Worm (Caenorhabditis elegans) whole organism, late embryonic: ENCODE measurements around the gene K11E4.6.

ENCODE experiments used
- T23F11.4 ChIP-seq: fragments of 200-800 bp; sonication (Bioruptor generic); optimal IDR thresholded peaks from 2 replicates; lab custom pipeline; 2018; ENCODE audit warnings: mild to moderate bottlenecking, missing genetic modification characterization, missing compliant biosample characterization
- ama-1 ChIP-seq: fragments of 150-350 bp; optimal IDR thresholded peaks from 2 replicates; lab custom pipeline; 2014
- ceh-9 ChIP-seq: sonication (generic microtip); optimal IDR thresholded peaks from 2 replicates; lab custom pipeline; 2016; ENCODE audit warnings: mild to moderate bottlenecking, missing genetic modification characterization, inconsistent platforms, missing compliant biosample characterization
- che-1 ChIP-seq: sonication (generic microtip); optimal IDR thresholded peaks from 2 replicates; lab custom pipeline; 2016; ENCODE audit warnings: mild to moderate bottlenecking, missing genetic modification characterization, missing compliant biosample characterization
- elt-2 ChIP-seq: sonication (generic microtip); optimal IDR thresholded peaks from 2 replicates; lab custom pipeline; 2016; ENCODE audit warnings: missing genetic modification reagents, missing genetic modification characterization, missing compliant biosample characterization
- ets-4 ChIP-seq: sonication (generic microtip); optimal IDR thresholded peaks from 2 replicates; lab custom pipeline; 2016; ENCODE audit warnings: missing genetic modification characterization, missing compliant biosample characterization
- eyg-1 ChIP-seq: sonication (generic microtip); optimal IDR thresholded peaks from 2 replicates; lab custom pipeline; 2016; ENCODE audit warnings: missing genotype, missing genetic modification characterization, missing compliant biosample characterization
- hlh-13 ChIP-seq: fragments of 200-800 bp; sonication (Bioruptor generic); optimal IDR thresholded peaks from 2 replicates; lab custom pipeline; 2018; ENCODE audit warnings: mild to moderate bottlenecking, missing genetic modification characterization, missing compliant biosample characterization
- pag-3 ChIP-seq: sonication (generic microtip); optimal IDR thresholded peaks from 2 replicates; lab custom pipeline; 2016; ENCODE audit warnings: missing compliant biosample characterization, missing genetic modification characterization, borderline replicate concordance
- pat-9 ChIP-seq: fragments of 200-800 bp; sonication (Bioruptor generic); optimal IDR thresholded peaks from 2 replicates; lab custom pipeline; 2018; ENCODE audit warnings: mild to moderate bottlenecking, missing genetic modification characterization, moderate library complexity, missing compliant biosample characterization
- pha-4 ChIP-seq: fragments of 150-350 bp; optimal IDR thresholded peaks from 2 replicates; lab custom pipeline; 2018; ENCODE audit warnings: missing biosample characterization, missing genetic modification reagents, missing genetic modification characterization

DNA sequence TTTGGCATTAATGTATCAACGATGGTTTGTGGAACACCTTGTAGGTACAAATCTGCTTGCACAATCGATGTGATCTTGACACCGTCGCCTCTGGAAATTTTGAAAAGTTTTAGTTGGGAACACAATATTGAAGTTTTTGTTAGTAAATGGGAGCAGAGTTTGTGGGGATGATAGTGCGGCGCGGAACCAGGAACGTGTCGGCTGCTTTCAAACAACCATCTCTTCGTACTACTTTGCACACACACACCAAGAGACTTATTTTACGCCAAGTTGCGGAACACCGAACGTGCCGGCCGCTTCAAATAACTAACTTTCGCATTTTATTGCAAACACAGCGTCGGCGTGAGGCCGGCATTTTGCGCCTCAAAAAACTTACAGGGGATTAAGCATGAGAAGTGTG is 15.4 kb upstream of the K11E4.6 start:
- TF ChIP-seq eyg-1 (no peak), pat-9 (tag; lab: Kevin White, UChicago) (no peak), hlh-13 (GFP tag; lab: Kevin White, UChicago) (no peak), elt-2 (tag; lab: Kevin White, UChicago) (no peak), ets-4 (tag; lab: Kevin White, UChicago) (no peak), ama-1 (lab: Kevin White, UChicago) (no peak), pag-3 (tag; lab: Kevin White, UChicago) (no peak), ceh-9 (tag; lab: Kevin White, UChicago) (no peak), pha-4 (no peak), T23F11.4 (GFP tag; lab: Kevin White, UChicago) (no peak), che-1 (tag; lab: Kevin White, UChicago) (no peak)
